Fruit fly (Drosophila melanogaster): ENCODE data around the gene CG3386.
A peak's percentile ranks its signal among the peaks of the same experiment; 100 is the strongest.

CG3386 gene

dm6 chr3L:632058-632457 is 50.2 kb downstream of the CG3386 start:
- TF ChIP-seq CG33017 (tag; optimal IDR thresholded peaks at IDR 0.05), result no peak
- TF ChIP-seq Hr96 (GFP tag; optimal IDR thresholded peaks at IDR 0.05), result no peak
- TF ChIP-seq CG7045 (GFP tag; optimal IDR thresholded peaks at IDR 0.05), result no peak
- no peak for TF ChIP-seq CG7101 (tag; optimal IDR thresholded peaks at IDR 0.05)
- no peak for TF ChIP-seq CG1620 (GFP tag; optimal IDR thresholded peaks at IDR 0.05)
- no peak for TF ChIP-seq tj (GFP tag; optimal IDR thresholded peaks at IDR 0.05)
- no peak for TF ChIP-seq pad (GFP tag; optimal IDR thresholded peaks at IDR 0.05)
- TF ChIP-seq Crg-1 (GFP tag; optimal IDR thresholded peaks at IDR 0.05), result no peak
- TF ChIP-seq cnc (optimal IDR thresholded peaks at IDR 0.05), result no peak
- no peak for TF ChIP-seq cic (GFP tag; optimal IDR thresholded peaks at IDR 0.05)
- no peak for TF ChIP-seq Mnt (GFP tag; optimal IDR thresholded peaks at IDR 0.05)

- TF ChIP-seq toe (GFP tag; optimal IDR thresholded peaks at IDR 0.05) (no peak), CG14711 (tag; optimal IDR thresholded peaks at IDR 0.05) (peak; percentile 17), Hr96 (GFP tag; optimal IDR thresholded peaks at IDR 0.05) (no peak), cic (GFP tag; optimal IDR thresholded peaks at IDR 0.05) (peak; percentile 35), ovo (GFP tag; optimal IDR thresholded peaks at IDR 0.05) (no peak), pad (GFP tag; optimal IDR thresholded peaks at IDR 0.05) (no peak)
Observed at dm6 chr3L:630666-631065, 51.6 kb downstream of the CG3386 start.

All from whole organism, adult.